Worm (Caenorhabditis elegans): ENCODE data around the gene C14A6.13.

Gene C14A6.13

DNA sequence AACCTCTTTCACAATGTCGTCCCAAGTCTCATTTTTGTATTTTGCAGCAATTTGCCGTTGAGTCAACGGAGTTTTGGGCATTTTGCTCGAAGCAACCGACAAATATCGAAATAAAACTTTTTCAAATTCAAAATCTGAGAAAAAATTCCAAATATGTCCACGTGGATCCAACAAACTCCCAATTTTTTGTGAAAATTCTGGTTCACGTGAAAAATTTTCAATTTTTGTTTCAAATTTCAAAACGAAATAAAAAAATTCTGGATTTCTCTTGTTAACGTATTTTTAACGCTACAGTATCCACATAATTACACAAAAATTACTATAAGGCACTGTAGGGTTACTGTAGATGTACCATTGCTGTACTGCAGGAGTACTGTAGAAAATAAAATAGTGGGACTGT is at the start of gene C14A6.13:
TSS of gene C14A6.13 (minus strand) at position 101 of the 400 bp plus-strand sequence.
- no peak for TF ChIP-seq zag-1 (tag; optimal IDR thresholded peaks at IDR 0.05)
- TF ChIP-seq nhr-71 (tag; optimal IDR thresholded peaks at IDR 0.05): no peak
- no peak for TF ChIP-seq nhr-84 (tag; optimal IDR thresholded peaks at IDR 0.05)
- TF ChIP-seq ces-1 (GFP tag; optimal IDR thresholded peaks at IDR 0.05): no peak
- TF ChIP-seq snu-23 (GFP tag; optimal IDR thresholded peaks at IDR 0.05): no peak
- TF ChIP-seq irx-1 (tag; optimal IDR thresholded peaks at IDR 0.05): no peak
- TF ChIP-seq F16B12.6 (tag; optimal IDR thresholded peaks at IDR 0.05): no peak
- no peak for TF ChIP-seq sup-37 (GFP tag; optimal IDR thresholded peaks at IDR 0.05)
- no peak for TF ChIP-seq ceh-90 (tag; optimal IDR thresholded peaks at IDR 0.05)
- TF ChIP-seq vab-15 (tag; optimal IDR thresholded peaks at IDR 0.05): no peak
- no peak for TF ChIP-seq lin-14 (GFP tag; optimal IDR thresholded peaks at IDR 0.05)

- no peak for TF ChIP-seq lin-13 (GFP tag; optimal IDR thresholded peaks at IDR 0.05)
- no peak for TF ChIP-seq C34B4.2 (tag; optimal IDR thresholded peaks at IDR 0.05)
- TF ChIP-seq ets-5 (GFP tag; IDR thresholded peaks at IDR 0.05): no peak
- no peak for TF ChIP-seq irx-1 (tag; optimal IDR thresholded peaks at IDR 0.05)
- TF ChIP-seq vab-15 (tag; optimal IDR thresholded peaks at IDR 0.05): no peak
- TF ChIP-seq C04F5.9 (tag; optimal IDR thresholded peaks at IDR 0.05): no peak
- no peak for TF ChIP-seq dsc-1 (tag; optimal IDR thresholded peaks at IDR 0.05)
- TF ChIP-seq nhr-19 (GFP tag; conservative IDR thresholded peaks at IDR 0.05): no peak
- TF ChIP-seq nhr-20 (tag; optimal IDR thresholded peaks at IDR 0.05): no peak
Measured at ce11 chrV:18209071-18209470, 47.9 kb upstream of the C14A6.13 start, which contains the start of gene F16H6.7. F16H6.7 (minus strand) TSS chrV:18209171.

DNA sequence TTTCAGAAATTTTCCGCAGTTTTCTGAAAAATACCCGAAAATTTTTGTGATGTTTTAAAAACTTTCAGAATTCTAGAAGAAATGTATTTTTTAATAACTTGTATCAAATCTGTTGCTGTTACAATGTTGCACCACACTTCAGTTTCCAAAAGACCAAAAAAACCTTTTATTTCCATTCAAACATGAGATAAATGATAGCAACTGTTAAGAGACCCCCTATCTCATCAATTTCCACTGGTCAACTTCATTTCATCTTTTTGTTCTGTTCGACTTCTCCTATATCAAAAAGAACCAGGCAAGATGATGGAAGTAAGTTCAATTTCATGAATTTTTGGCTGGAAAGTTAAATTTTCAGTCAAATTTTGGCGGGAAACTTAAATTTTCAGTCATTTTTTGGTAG is 37.3 kb upstream of the C14A6.13 start, which contains the start of gene F16H6.4:
TSS of gene F16H6.4 (plus strand) at position 301 of the 400 bp plus-strand sequence.
- no peak for TF ChIP-seq lin-35 (GFP tag; optimal IDR thresholded peaks at IDR 0.05)
- no peak for TF ChIP-seq hpl-2 (GFP tag; optimal IDR thresholded peaks at IDR 0.05)
- TF ChIP-seq nhr-85 (tag): no peak
- no peak for TF ChIP-seq efl-1 (optimal IDR thresholded peaks at IDR 0.05)
- no peak for TF ChIP-seq efl-1 (GFP tag; optimal IDR thresholded peaks at IDR 0.05 in 1 of 2)
- no peak for TF ChIP-seq unc-130 (tag; optimal IDR thresholded peaks at IDR 0.05)
- no peak for TF ChIP-seq snu-23 (GFP tag; optimal IDR thresholded peaks at IDR 0.05)

ce11 chrV:18195006-18195405 is 33.9 kb upstream of the C14A6.13 start, which contains the start of gene F16H6.3:
F16H6.3 (plus strand) TSS chrV:18195306.
- TF ChIP-seq nhr-84 (tag; optimal IDR thresholded peaks at IDR 0.05) (no peak), nhr-11 (tag; optimal IDR thresholded peaks at IDR 0.05) (no peak), ztf-4 (tag; optimal IDR thresholded peaks at IDR 0.05) (no peak), ztf-11 (tag; optimal IDR thresholded peaks at IDR 0.05) (no peak), nhr-237 (tag; optimal IDR thresholded peaks at IDR 0.05) (no peak), vab-15 (tag; optimal IDR thresholded peaks at IDR 0.05) (no peak), mdl-1 (tag; optimal IDR thresholded peaks at IDR 0.05) (no peak), xbp-1 (tag; optimal IDR thresholded peaks at IDR 0.05) (no peak), lin-35 (GFP tag; optimal IDR thresholded peaks at IDR 0.05) (no peak), pag-3 (tag; optimal IDR thresholded peaks at IDR 0.05; ENCODE audit: borderline replicate concordance, insufficient read depth) (no peak), pqm-1 (tag; optimal IDR thresholded peaks at IDR 0.05) (no peak), zip-4 (GFP tag; optimal IDR thresholded peaks at IDR 0.05) (no peak), ceh-8 (GFP tag; optimal IDR thresholded peaks at IDR 0.05) (no peak), sox-4 (tag; optimal IDR thresholded peaks at IDR 0.05) (no peak), sup-37 (GFP tag; optimal IDR thresholded peaks at IDR 0.05) (no peak), nhr-47 (tag; optimal IDR thresholded peaks at IDR 0.05) (no peak), Y116A8C.19 (tag; optimal IDR thresholded peaks at IDR 0.05; ENCODE audit: borderline replicate concordance) (no peak), zag-1 (tag; optimal IDR thresholded peaks at IDR 0.05) (no peak), isw-1 (GFP tag; IDR thresholded peaks at IDR 0.05) (no peak), nhr-20 (tag; optimal IDR thresholded peaks at IDR 0.05) (no peak)
